Fruit fly (Drosophila melanogaster) whole organism, embryonic: ENCODE data around the gene Arp2.

Experiments used
- Atf3 ChIP-seq: fragments of 200-800 bp; sonication (Bioruptor generic); optimal IDR thresholded peaks from 3 replicates; lab custom pipeline; 2016; ENCODE audit warnings: missing biosample characterization, missing genetic modification characterization
- CG1024 ChIP-seq: fragments of 200-800 bp; sonication (Bioruptor generic); IDR thresholded peaks from 2 replicates; pipeline ENCODE4 v1.3.6; 2022; ENCODE audit warnings: missing biosample characterization, missing genetic modification characterization
- CG10366 ChIP-seq: fragments of 200-800 bp; sonication (Bioruptor generic); IDR thresholded peaks from 2 replicates; pipeline ENCODE4 v1.3.6; 2022; ENCODE audit warnings: missing biosample characterization, missing genetic modification characterization
- CG10565 ChIP-seq: fragments of 200-800 bp; sonication (Bioruptor generic); optimal IDR thresholded peaks from 3 replicates; lab custom pipeline; 2016; ENCODE audit warnings: missing biosample characterization, mild to moderate bottlenecking, missing genetic modification characterization
- CG11085 ChIP-seq: fragments of 200-800 bp; sonication (Bioruptor generic); IDR thresholded peaks from 2 replicates; pipeline ENCODE4 v1.3.6; 2022; ENCODE audit warnings: missing biosample characterization, missing genetic modification characterization
- CG12299 ChIP-seq: fragments of 200-800 bp; sonication (Bioruptor generic); optimal IDR thresholded peaks from 2 replicates; lab custom pipeline; 2018; ENCODE audit warnings: missing biosample characterization, mild to moderate bottlenecking, missing genetic modification characterization
- CG12769 ChIP-seq: fragments of 200-800 bp; sonication (Bioruptor generic); optimal IDR thresholded peaks from 2 replicates; lab custom pipeline; 2019; ENCODE audit warnings: missing biosample characterization, mild to moderate bottlenecking, missing genetic modification characterization, moderate library complexity
- CG14014 ChIP-seq: fragments of 200-800 bp; sonication (Bioruptor generic); IDR thresholded peaks from 2 replicates; pipeline ENCODE4 v1.3.6; 2022; ENCODE audit warnings: missing biosample characterization, missing genetic modification characterization
- CG14441 ChIP-seq: fragments of 200-800 bp; sonication (Bioruptor generic); IDR thresholded peaks from 2 replicates; pipeline ENCODE4 v1.3.6; 2022; ENCODE audit warnings: missing biosample characterization, missing genetic modification characterization
- CG15696 ChIP-seq: fragments of 200-800 bp; sonication (Bioruptor generic); optimal IDR thresholded peaks from 2 replicates; lab custom pipeline; 2019; ENCODE audit warnings: missing biosample characterization, mild to moderate bottlenecking, missing genetic modification characterization, moderate library complexity
- CG1602 ChIP-seq: fragments of 200-800 bp; sonication (Bioruptor generic); optimal IDR thresholded peaks from 3 replicates; lab custom pipeline; 2016; ENCODE audit warnings: missing biosample characterization, missing genetic modification characterization
- CG16813 ChIP-seq: fragments of 200-800 bp; sonication (Bioruptor generic); IDR thresholded peaks from 3 replicates; pipeline ENCODE4 v1.3.6; 2022; ENCODE audit warnings: missing biosample characterization, missing genetic modification characterization; ENCODE audit not compliant: partially characterized antibody
- CG2875 ChIP-seq: fragments of 200-800 bp; sonication (Bioruptor generic); optimal IDR thresholded peaks from 2 replicates; lab custom pipeline; 2017; ENCODE audit warnings: missing biosample characterization, mild to moderate bottlenecking, missing genetic modification characterization, missing genetic modification reagents
- CG2889 ChIP-seq: fragments of 200-800 bp; sonication (Bioruptor generic); IDR thresholded peaks from 3 replicates; pipeline ENCODE4 v1.3.6; 2022; ENCODE audit warnings: missing biosample characterization, missing genetic modification characterization
- CG4360 ChIP-seq: fragments of 200-800 bp; sonication (Bioruptor generic); IDR thresholded peaks from 2 replicates; pipeline ENCODE4 v1.3.6; 2022; ENCODE audit warnings: missing biosample characterization, missing genetic modification characterization
- CG5180 ChIP-seq: fragments of 200-800 bp; sonication (Bioruptor generic); optimal IDR thresholded peaks from 3 replicates; lab custom pipeline; 2017; ENCODE audit warnings: missing biosample characterization, missing genetic modification characterization, mild to moderate bottlenecking, moderate library complexity, missing genetic modification reagents
- CG6272 ChIP-seq: fragments of 200-800 bp; sonication (Bioruptor generic); IDR thresholded peaks from 2 replicates; pipeline ENCODE4 v1.3.6; 2022; ENCODE audit warnings: missing biosample characterization, missing genetic modification characterization
- CG7963 ChIP-seq: fragments of 200-800 bp; sonication (Bioruptor generic); IDR thresholded peaks from 3 replicates; pipeline ENCODE4 v1.3.6; 2022; ENCODE audit warnings: missing biosample characterization, missing genetic modification characterization; ENCODE audit not compliant: partially characterized antibody
- CG8765 ChIP-seq: fragments of 200-800 bp; sonication (Bioruptor generic); IDR thresholded peaks from 2 replicates; pipeline ENCODE4 v1.3.6; 2022; ENCODE audit warnings: missing biosample characterization, missing genetic modification characterization
- CG9797 ChIP-seq: fragments of 200-800 bp; sonication (Bioruptor generic); optimal IDR thresholded peaks from 3 replicates; lab custom pipeline; 2018; ENCODE audit warnings: missing biosample characterization, mild to moderate bottlenecking, missing genetic modification characterization
- CG9817 ChIP-seq: fragments of 200-800 bp; sonication (Bioruptor generic); optimal IDR thresholded peaks from 2 replicates; lab custom pipeline; 2018; ENCODE audit warnings: missing biosample characterization, mild to moderate bottlenecking, missing genetic modification characterization, moderate library complexity
- D19A ChIP-seq: fragments of 200-800 bp; optimal IDR thresholded peaks from 3 replicates; lab custom pipeline; 2019; ENCODE audit warnings: missing biosample characterization, mild to moderate bottlenecking, missing genetic modification characterization, moderate library complexity
- Fer3 ChIP-seq: fragments of 200-800 bp; sonication (Bioruptor generic); optimal IDR thresholded peaks from 2 replicates; lab custom pipeline; 2018; ENCODE audit warnings: missing biosample characterization, mild to moderate bottlenecking, missing genetic modification characterization, moderate library complexity
- HmgZ ChIP-seq: fragments of 200-800 bp; sonication (Bioruptor generic); optimal IDR thresholded peaks from 2 replicates; lab custom pipeline; 2018; ENCODE audit warnings: missing biosample characterization, mild to moderate bottlenecking, missing genetic modification characterization
- Hmx ChIP-seq: fragments of 200-800 bp; sonication (Bioruptor generic); optimal IDR thresholded peaks from 2 replicates; lab custom pipeline; 2016; ENCODE audit warnings: missing biosample characterization, missing genetic modification characterization
- Kr ChIP-seq: fragments of 200-800 bp; sonication (Bioruptor generic); optimal IDR thresholded peaks from 2 replicates; lab custom pipeline; 2017; ENCODE audit warnings: missing biosample characterization, mild to moderate bottlenecking, missing genetic modification characterization
- NC2β ChIP-seq: fragments of 200-800 bp; sonication (Bioruptor generic); optimal IDR thresholded peaks from 2 replicates; lab custom pipeline; 2016; ENCODE audit warnings: missing biosample characterization, missing genetic modification characterization
- Neu2 ChIP-seq: fragments of 200-800 bp; sonication (Bioruptor generic); optimal IDR thresholded peaks from 3 replicates; lab custom pipeline; 2016; ENCODE audit warnings: missing biosample characterization, missing genetic modification characterization, borderline replicate concordance
- Nf-YA ChIP-seq: fragments of 200-800 bp; sonication (Bioruptor generic); IDR thresholded peaks from 2 replicates; pipeline ENCODE4 v1.3.6; 2022; ENCODE audit warnings: missing biosample characterization, missing genetic modification characterization
- Rfx ChIP-seq: fragments of 200-800 bp; sonication (Bioruptor generic); IDR thresholded peaks from 2 replicates; pipeline ENCODE4 v1.3.6; 2022; ENCODE audit warnings: missing biosample characterization, missing genetic modification characterization
- Side ChIP-seq: fragments of 200-800 bp; sonication (Bioruptor generic); optimal IDR thresholded peaks from 2 replicates; lab custom pipeline; 2016; ENCODE audit warnings: missing biosample characterization, missing genetic modification characterization
- Usf ChIP-seq: fragments of 200-800 bp; sonication (Bioruptor generic); optimal IDR thresholded peaks from 2 replicates; lab custom pipeline; 2017; ENCODE audit warnings: missing genotype, missing biosample characterization, missing genetic modification characterization
- Xbp1 ChIP-seq: fragments of 200-800 bp; sonication (Bioruptor generic); optimal IDR thresholded peaks from 3 replicates; lab custom pipeline; 2016; ENCODE audit warnings: missing biosample characterization, mild to moderate bottlenecking, missing genetic modification characterization
- ac ChIP-seq: fragments of 200-800 bp; sonication (Bioruptor generic); optimal IDR thresholded peaks from 3 replicates; lab custom pipeline; 2017; ENCODE audit warnings: missing biosample characterization, mild to moderate bottlenecking, missing genetic modification characterization
- bcd ChIP-seq: fragments of 200-800 bp; sonication (Bioruptor generic); optimal IDR thresholded peaks from 2 replicates; lab custom pipeline; 2017; ENCODE audit warnings: missing biosample characterization, mild to moderate bottlenecking, missing genetic modification characterization
- chinmo ChIP-seq: fragments of 200-800 bp; sonication (Bioruptor generic); IDR thresholded peaks from 4 replicates; pipeline ENCODE4 v1.3.6; 2022; ENCODE audit warnings: missing biosample characterization, missing genetic modification characterization; ENCODE audit not compliant: partially characterized antibody
- eve ChIP-seq, 2 experiments: fragments of >200 bp; optimal IDR thresholded peaks; 2 replicates each; lab custom pipeline; 2017; ENCODE audit warnings: missing biosample characterization in 2 of 2, missing genetic modification characterization in 2 of 2
- eyg ChIP-seq: fragments of 200-800 bp; sonication (Bioruptor generic); optimal IDR thresholded peaks from 3 replicates; lab custom pipeline; 2016; ENCODE audit warnings: missing biosample characterization, missing genetic modification characterization
- gro ChIP-seq: fragments of 200-800 bp; sonication (Bioruptor generic); optimal IDR thresholded peaks from 2 replicates; lab custom pipeline; 2016; ENCODE audit warnings: missing biosample characterization, missing genetic modification characterization
- ham ChIP-seq: fragments of 200-800 bp; sonication (Bioruptor generic); IDR thresholded peaks from 2 replicates; pipeline ENCODE4 v1.3.6; 2022; ENCODE audit warnings: missing biosample characterization, missing genetic modification characterization
- inv ChIP-seq: fragments of 200-800 bp; sonication (Bioruptor generic); IDR thresholded peaks from 2 replicates; pipeline ENCODE4 v1.3.6; 2022; ENCODE audit warnings: missing biosample characterization, missing genetic modification characterization; ENCODE audit not compliant: partially characterized antibody
- kay ChIP-seq: fragments of 200-800 bp; sonication (Bioruptor generic); optimal IDR thresholded peaks from 2 replicates; lab custom pipeline; 2016; ENCODE audit warnings: missing biosample characterization, missing genetic modification characterization
- klu ChIP-seq: fragments of 200-800 bp; sonication (Bioruptor generic); IDR thresholded peaks from 2 replicates; pipeline ENCODE4 v1.3.6; 2022; ENCODE audit warnings: missing biosample characterization, missing genetic modification characterization
- mam ChIP-seq: fragments of 200-800 bp; sonication (Bioruptor generic); optimal IDR thresholded peaks from 3 replicates; lab custom pipeline; 2016; ENCODE audit warnings: missing biosample characterization, missing genetic modification characterization
- repo ChIP-seq: fragments of 200-800 bp; sonication (Bioruptor generic); optimal IDR thresholded peaks from 2 replicates; lab custom pipeline; 2016; ENCODE audit warnings: missing biosample characterization, missing genetic modification characterization
- sd ChIP-seq: fragments of 200-800 bp; sonication (Bioruptor generic); optimal IDR thresholded peaks from 3 replicates; lab custom pipeline; 2018; ENCODE audit warnings: missing biosample characterization, mild to moderate bottlenecking, missing genetic modification characterization, moderate library complexity
- shn ChIP-seq: fragments of 200-800 bp; sonication (Bioruptor generic); optimal IDR thresholded peaks from 3 replicates; lab custom pipeline; 2016; ENCODE audit warnings: missing biosample characterization, missing genetic modification characterization
- sisA ChIP-seq: fragments of 200-800 bp; sonication (Bioruptor generic); IDR thresholded peaks from 2 replicates; pipeline ENCODE4 v1.3.6; 2022; ENCODE audit warnings: missing biosample characterization, missing genetic modification characterization
- slbo ChIP-seq: fragments of 200-800 bp; sonication (Bioruptor generic); IDR thresholded peaks from 2 replicates; pipeline ENCODE4 v1.3.6; 2022; ENCODE audit warnings: missing biosample characterization, missing genetic modification characterization
- stc ChIP-seq: fragments of 200-800 bp; sonication (Bioruptor generic); IDR thresholded peaks from 2 replicates; pipeline ENCODE4 v1.3.6; 2022; ENCODE audit warnings: missing biosample characterization, missing genetic modification characterization
- tll ChIP-seq, 2 experiments: fragments of 200-800 bp in 1 of 2; fragments of >200 bp in 1 of 2; sonication (Bioruptor generic) in 1 of 2; optimal IDR thresholded peaks; 2 replicates each; lab custom pipeline; 2017 to 2019; ENCODE audit warnings: missing biosample characterization in 2 of 2, missing genetic modification characterization in 2 of 2, mild to moderate bottlenecking in 1 of 2, moderate library complexity in 1 of 2
- usp ChIP-seq: fragments of >200 bp; optimal IDR thresholded peaks from 2 replicates; lab custom pipeline; 2017; ENCODE audit warnings: missing biosample characterization, missing genetic modification characterization

Gene Arp2

dm6 chrX:16547390-16547789, 6.4 kb downstream of the Arp2 start, which contains the start of gene CG9902 (continued):
- no peak for TF ChIP-seq shn
- no peak for TF ChIP-seq stc (GFP tag; lab: Robert Waterston, UW)
- no peak for TF ChIP-seq Hmx (GFP tag; lab: Kevin White, UChicago)
- TF ChIP-seq ac = no peak
- no peak for TF ChIP-seq repo (GFP tag; lab: Kevin White, UChicago)
- no peak for TF ChIP-seq CG14014 (GFP tag; lab: Robert Waterston, UW)
- no peak for TF ChIP-seq sisA (GFP tag; lab: Robert Waterston, UW)
- TF ChIP-seq gro (GFP tag; lab: Kevin White, UChicago) = peak; percentile 67
- no peak for TF ChIP-seq CG15696 (tag; lab: Kevin White, UChicago)
- TF ChIP-seq inv (GFP tag; lab: Robert Waterston, UW) = peak; percentile 79
- no peak for TF ChIP-seq bcd
- TF ChIP-seq slbo (GFP tag; lab: Robert Waterston, UW) = no peak
- TF ChIP-seq eyg (GFP tag; lab: Kevin White, UChicago) = no peak
- TF ChIP-seq CG8765 (GFP tag; lab: Robert Waterston, UW) = no peak
- TF ChIP-seq CG2875 (GFP tag; lab: Kevin White, UChicago) = no peak
- TF ChIP-seq klu (GFP tag; lab: Robert Waterston, UW) = no peak
- TF ChIP-seq CG7963 = peak; percentile 76
- TF ChIP-seq Fer3 (tag; lab: Kevin White, UChicago) = no peak
- TF ChIP-seq kay (GFP tag; lab: Kevin White, UChicago) = no peak
- no peak for TF ChIP-seq ham (GFP tag; lab: Robert Waterston, UW)
- TF ChIP-seq CG4360 (GFP tag; lab: Robert Waterston, UW) = no peak
- TF ChIP-seq CG9797 (GFP tag; lab: Kevin White, UChicago) = peak; percentile 48
- no peak for TF ChIP-seq CG5180 (GFP tag; lab: Kevin White, UChicago)
- no peak for TF ChIP-seq usp
- no peak for TF ChIP-seq Usf (GFP tag; lab: Kevin White, UChicago)
- TF ChIP-seq D19A (tag; lab: Kevin White, UChicago) = peak; percentile 38
- TF ChIP-seq CG12299 (tag; lab: Kevin White, UChicago) = no peak
- TF ChIP-seq eve (GFP tag; optimal IDR thresholded peaks at IDR 0.05; lab: Kevin White, UChicago) = no peak
- peak; percentile 10 for TF ChIP-seq mam
- TF ChIP-seq chinmo (GFP tag; lab: Robert Waterston, UW) = peak; percentile 85; the same call in 3 of the 4 replicates
- no peak for TF ChIP-seq CG9817 (tag; lab: Kevin White, UChicago)
- TF ChIP-seq Atf3 (GFP tag; lab: Kevin White, UChicago) = no peak
- peak; percentile 86 for TF ChIP-seq HmgZ (tag; lab: Kevin White, UChicago)
- no peak for TF ChIP-seq Side (GFP tag; lab: Kevin White, UChicago)
- no peak for TF ChIP-seq CG14441
- no peak for TF ChIP-seq tll (GFP tag; optimal IDR thresholded peaks at IDR 0.05; lab: Kevin White, UChicago)
- TF ChIP-seq Nf-YA (GFP tag; lab: Robert Waterston, UW) = no peak
- TF ChIP-seq CG11085 (GFP tag; lab: Robert Waterston, UW) = no peak
- TF ChIP-seq Xbp1 (GFP tag; lab: Kevin White, UChicago) = no peak
- TF ChIP-seq CG1024 (GFP tag; lab: Robert Waterston, UW) = no peak
- no peak for TF ChIP-seq Neu2
- TF ChIP-seq NC2β (GFP tag; lab: Kevin White, UChicago) = peak; percentile 8
- no peak for TF ChIP-seq CG1602 (GFP tag; lab: Kevin White, UChicago)
- TF ChIP-seq CG12769 (tag; lab: Kevin White, UChicago) = no peak
- TF ChIP-seq CG10366 (GFP tag; lab: Robert Waterston, UW) = no peak
- TF ChIP-seq CG6272 (GFP tag; lab: Robert Waterston, UW) = no peak
- peak; percentile 78 for TF ChIP-seq CG16813 (GFP tag; lab: Robert Waterston, UW)
- TF ChIP-seq sd (tag; lab: Kevin White, UChicago) = no peak
- TF ChIP-seq CG2889 = no peak
- TF ChIP-seq Rfx (GFP tag; lab: Robert Waterston, UW) = peak; percentile 24; the same call in 1 of the 2 replicates
- no peak for TF ChIP-seq Kr
- TF ChIP-seq CG10565 = no peak
